Worm (Caenorhabditis elegans) whole organism, L1 larva: Measurements from ENCODE around the gene M01F1.8.

Experiments used
- C04F5.9 ChIP-seq: sonication (generic microtip); optimal IDR thresholded peaks from 2 replicates; lab custom pipeline; 2016; ENCODE audit warnings: missing genetic modification characterization, missing compliant biosample characterization
- C16A3.4 ChIP-seq: fragments of 150-350 bp; optimal IDR thresholded peaks from 2 replicates; lab custom pipeline; 2014; ENCODE audit warnings: missing biosample characterization, missing genetic modification characterization
- F16B12.6 ChIP-seq: fragments of 150-350 bp; optimal IDR thresholded peaks from 2 replicates; lab custom pipeline; 2014; ENCODE audit warnings: missing biosample characterization, missing genetic modification characterization
- Y116A8C.19 ChIP-seq: sonication (generic microtip); optimal IDR thresholded peaks from 2 replicates; lab custom pipeline; 2016; ENCODE audit warnings: missing compliant biosample characterization, missing genetic modification characterization, borderline replicate concordance
- aha-1 ChIP-seq: fragments of 150-350 bp; optimal IDR thresholded peaks from 2 replicates; lab custom pipeline; 2014; ENCODE audit warnings: missing biosample characterization, missing genetic modification characterization
- alr-1 ChIP-seq: fragments of 200-800 bp; sonication (Bioruptor generic); optimal IDR thresholded peaks from 2 replicates; lab custom pipeline; 2018; ENCODE audit warnings: borderline replicate concordance, mild to moderate bottlenecking, missing genetic modification characterization, missing compliant biosample characterization
- blmp-1 ChIP-seq: fragments of 150-350 bp; optimal IDR thresholded peaks from 2 replicates; lab custom pipeline; 2014; ENCODE audit warnings: missing biosample characterization, missing genetic modification characterization
- ceh-63 ChIP-seq: fragments of 200-800 bp; sonication (Bioruptor generic); optimal IDR thresholded peaks from 2 replicates; lab custom pipeline; 2018; ENCODE audit warnings: mild to moderate bottlenecking, missing genetic modification characterization, missing compliant biosample characterization
- ceh-82 ChIP-seq, 3 experiments: fragments of 150-350 bp in 1 of 3; sonication (generic microtip) in 2 of 3; optimal IDR thresholded peaks; 2 replicates each; lab custom pipeline; 2014 to 2017; ENCODE audit warnings: missing biosample characterization in 3 of 3, missing genetic modification characterization in 3 of 3
- ceh-90 ChIP-seq: sonication (generic microtip); optimal IDR thresholded peaks from 2 replicates; lab custom pipeline; 2016; ENCODE audit warnings: missing genetic modification characterization, missing compliant biosample characterization
- dsc-1 ChIP-seq: sonication (generic microtip); optimal IDR thresholded peaks from 2 replicates; lab custom pipeline; 2016; ENCODE audit warnings: mild to moderate bottlenecking, missing genetic modification characterization, missing compliant biosample characterization
- egl-13 ChIP-seq: sonication (generic microtip); optimal IDR thresholded peaks from 2 replicates; lab custom pipeline; 2016; ENCODE audit warnings: missing genotype, missing genetic modification reagents, missing genetic modification characterization, missing compliant biosample characterization
- egl-27 ChIP-seq, 2 experiments: fragments of 150-350 bp in 1 of 2; sonication (generic microtip); optimal IDR thresholded peaks; 3 replicates each; lab custom pipeline; 2017 to 2018; ENCODE audit warnings: missing biosample characterization in 2 of 2, missing genetic modification characterization in 2 of 2, missing genetic modification reagents in 2 of 2
- elt-3 ChIP-seq, 6 experiments: fragments of 150-350 bp in 1 of 6; sonication (generic microtip); optimal IDR thresholded peaks; 2 replicates each; lab custom pipeline; 2017 to 2018; ENCODE audit warnings: missing biosample characterization in 6 of 6, missing genetic modification characterization in 6 of 6, inconsistent platforms in 1 of 6
- ets-5 ChIP-seq: fragments of 200-800 bp; sonication (Bioruptor generic); IDR thresholded peaks from 2 replicates; pipeline ENCODE4 v1.3.6; 2022; ENCODE audit warnings: missing genetic modification characterization, missing compliant biosample characterization
- grh-1 ChIP-seq: fragments of 200-800 bp; sonication (Bioruptor generic); IDR thresholded peaks from 2 replicates; pipeline ENCODE4 v1.3.6; 2022; ENCODE audit warnings: missing genetic modification reagents, missing genetic modification characterization, missing compliant biosample characterization
- hlh-17 ChIP-seq: fragments of 200-800 bp; sonication (Bioruptor generic); optimal IDR thresholded peaks from 2 replicates; lab custom pipeline; 2018; ENCODE audit warnings: missing genetic modification characterization, mild to moderate bottlenecking, missing compliant biosample characterization, moderate library complexity, borderline replicate concordance
- irx-1 ChIP-seq: sonication (generic microtip); optimal IDR thresholded peaks from 2 replicates; lab custom pipeline; 2016; ENCODE audit warnings: missing genetic modification characterization, missing compliant biosample characterization
- lin-13 ChIP-seq: fragments of 150-350 bp; optimal IDR thresholded peaks from 2 replicates; lab custom pipeline; 2014; ENCODE audit warnings: missing biosample characterization, missing genetic modification reagents, missing genetic modification characterization
- lin-14 ChIP-seq: fragments of 200-800 bp; sonication (Bioruptor generic); optimal IDR thresholded peaks from 2 replicates; lab custom pipeline; 2018; ENCODE audit warnings: mild to moderate bottlenecking, missing genetic modification characterization, moderate library complexity, missing compliant biosample characterization
- lin-35 ChIP-seq, 2 experiments: fragments of 150-350 bp; optimal IDR thresholded peaks; 2 replicates each; lab custom pipeline; 2014; ENCODE audit warnings: missing biosample characterization in 2 of 2, missing genetic modification characterization in 2 of 2, missing genetic modification reagents in 2 of 2
- lir-3 ChIP-seq: sonication (generic microtip); optimal IDR thresholded peaks from 2 replicates; lab custom pipeline; 2016; ENCODE audit warnings: mild to moderate bottlenecking, missing genetic modification characterization, moderate library complexity, missing compliant biosample characterization; ENCODE audit not compliant: poor library complexity
- lsy-2 ChIP-seq, 2 experiments: fragments of 150-350 bp; optimal IDR thresholded peaks; 2 replicates each; lab custom pipeline; 2014; ENCODE audit warnings: missing biosample characterization in 2 of 2, missing genetic modification characterization in 2 of 2
- mdl-1 ChIP-seq, 2 experiments: fragments of 150-350 bp; optimal IDR thresholded peaks; 2 replicates each; lab custom pipeline; 2014 to 2017; ENCODE audit warnings: missing biosample characterization in 2 of 2, missing genetic modification characterization in 2 of 2, inconsistent platforms in 1 of 2
- mep-1 ChIP-seq: fragments of 150-350 bp; optimal IDR thresholded peaks from 2 replicates; lab custom pipeline; 2014; ENCODE audit warnings: missing biosample characterization, missing genetic modification characterization
- nhr-12 ChIP-seq: sonication (generic microtip); optimal IDR thresholded peaks from 2 replicates; lab custom pipeline; 2017; ENCODE audit warnings: missing biosample characterization, missing genetic modification characterization
- nhr-28 ChIP-seq: fragments of 150-350 bp; optimal IDR thresholded peaks from 2 replicates; lab custom pipeline; 2014; ENCODE audit warnings: missing biosample characterization, missing genetic modification characterization
- nhr-47 ChIP-seq: sonication (generic microtip); optimal IDR thresholded peaks from 2 replicates; lab custom pipeline; 2016; ENCODE audit warnings: mild to moderate bottlenecking, missing genetic modification characterization, moderate library complexity, missing compliant biosample characterization
- nhr-76 ChIP-seq: sonication (generic microtip); optimal IDR thresholded peaks from 2 replicates; lab custom pipeline; 2017; ENCODE audit warnings: missing biosample characterization, missing genetic modification characterization
- nhr-84 ChIP-seq: sonication (generic microtip); optimal IDR thresholded peaks from 2 replicates; lab custom pipeline; 2017; ENCODE audit warnings: missing biosample characterization, missing genetic modification characterization
- nhr-85 ChIP-seq: sonication (generic microtip); peaks from one replicate; lab custom pipeline; 2016; ENCODE audit warnings: missing genetic modification characterization, inconsistent platforms, missing compliant biosample characterization
- pag-3 ChIP-seq: sonication (generic microtip); optimal IDR thresholded peaks from 2 replicates; lab custom pipeline; 2017; ENCODE audit warnings: missing genetic modification characterization, mild to moderate bottlenecking, missing compliant biosample characterization, antibody characterized with exemption, borderline replicate concordance; ENCODE audit not compliant: insufficient read depth
- pqm-1 ChIP-seq: sonication (generic microtip); optimal IDR thresholded peaks from 3 replicates; lab custom pipeline; 2017; ENCODE audit warnings: missing biosample characterization, missing genetic modification characterization
- rnt-1 ChIP-seq: sonication (generic microtip); optimal IDR thresholded peaks from 2 replicates; lab custom pipeline; 2016; ENCODE audit warnings: mild to moderate bottlenecking, missing genetic modification characterization, moderate library complexity, missing compliant biosample characterization
- skn-1 ChIP-seq: fragments of 150-350 bp; optimal IDR thresholded peaks from 2 replicates; lab custom pipeline; 2014; ENCODE audit warnings: missing biosample characterization, missing genetic modification characterization
- snu-23 ChIP-seq: sonication (generic microtip); optimal IDR thresholded peaks from 2 replicates; lab custom pipeline; 2016; ENCODE audit warnings: missing genetic modification characterization, missing compliant biosample characterization
- sox-4 ChIP-seq: sonication (generic microtip); optimal IDR thresholded peaks from 2 replicates; lab custom pipeline; 2016; ENCODE audit warnings: missing genetic modification characterization, missing compliant biosample characterization
- sptf-1 ChIP-seq: fragments of 150-350 bp; optimal IDR thresholded peaks from 2 replicates; lab custom pipeline; 2014; ENCODE audit warnings: missing biosample characterization, missing genetic modification characterization
- sup-37 ChIP-seq: fragments of 200-800 bp; sonication (Bioruptor generic); optimal IDR thresholded peaks from 2 replicates; lab custom pipeline; 2018; ENCODE audit warnings: mild to moderate bottlenecking, missing genetic modification characterization, missing compliant biosample characterization
- unc-30 ChIP-seq: sonication (generic microtip); optimal IDR thresholded peaks from 2 replicates; lab custom pipeline; 2017; ENCODE audit warnings: missing biosample characterization, missing genetic modification characterization
- unc-98 ChIP-seq: fragments of 200-800 bp; sonication (Bioruptor generic); IDR thresholded peaks from 2 replicates; pipeline ENCODE4 v1.3.6; 2022; ENCODE audit warnings: missing genetic modification characterization, missing compliant biosample characterization
- vab-15 ChIP-seq: sonication (generic microtip); optimal IDR thresholded peaks from 2 replicates; lab custom pipeline; 2017; ENCODE audit warnings: missing genotype, mild to moderate bottlenecking, missing genetic modification characterization, missing compliant biosample characterization
- xbp-1 ChIP-seq: sonication (generic microtip); optimal IDR thresholded peaks from 2 replicates; lab custom pipeline; 2016; ENCODE audit warnings: missing genetic modification characterization, missing compliant biosample characterization
- zag-1 ChIP-seq: fragments of 150-350 bp; optimal IDR thresholded peaks from 2 replicates; lab custom pipeline; 2014; ENCODE audit warnings: missing biosample characterization, missing genetic modification characterization
- ztf-11 ChIP-seq, 2 experiments: sonication (generic microtip); optimal IDR thresholded peaks; 2 replicates each; lab custom pipeline; 2016 to 2017; ENCODE audit warnings: missing genetic modification characterization in 2 of 2, missing biosample characterization in 1 of 2, missing compliant biosample characterization in 1 of 2
- ztf-4 ChIP-seq: fragments of 150-350 bp; optimal IDR thresholded peaks from 2 replicates; lab custom pipeline; 2014; ENCODE audit warnings: missing biosample characterization, missing genetic modification characterization

M01F1.8 gene

ce11 chrIII:3460061-3460460, 42.3 kb downstream of the M01F1.8 start, which contains the start of gene C34C12.8 (continued):
- TF ChIP-seq grh-1, result peak; percentile 96
- peak; percentile 93 for TF ChIP-seq egl-13
- peak; percentile 92 for TF ChIP-seq sup-37 (GFP tag; lab: Kevin White, UChicago)
- peak; percentile 97 to 98 for TF ChIP-seq lsy-2 (tag; optimal IDR thresholded peaks at IDR 0.05; lab: Kevin White, UChicago)
- peak; percentile 20 for TF ChIP-seq nhr-28
- peak; percentile 98 for TF ChIP-seq nhr-85 (tag; lab: Kevin White, UChicago)
- peak; percentile 97 for TF ChIP-seq lin-13 (GFP tag; lab: Kevin White, UChicago)
- TF ChIP-seq sptf-1 (tag; lab: Kevin White, UChicago), result no peak
- peak; percentile 98 for TF ChIP-seq dsc-1 (tag; lab: Kevin White, UChicago)
- TF ChIP-seq C04F5.9, result peak; percentile 91
- TF ChIP-seq xbp-1 (tag; lab: Kevin White, UChicago), result peak; percentile 98
- peak in 1 of 2 experiments; percentile 85 for TF ChIP-seq ztf-11 (tag; optimal IDR thresholded peaks at IDR 0.05; lab: Kevin White, UChicago)
- TF ChIP-seq zag-1 (tag; lab: Kevin White, UChicago), result peak; percentile 66
- peak in 1 of 2 experiments; percentile 92 for TF ChIP-seq mdl-1 (tag; optimal IDR thresholded peaks at IDR 0.05; lab: Kevin White, UChicago)
- peak; percentile 96 to 98 for TF ChIP-seq lin-35 (GFP tag; optimal IDR thresholded peaks at IDR 0.05; lab: Kevin White, UChicago)
- TF ChIP-seq nhr-76, result no peak
- peak; percentile 98 for TF ChIP-seq mep-1
- peak; percentile 70 for TF ChIP-seq blmp-1 (tag; lab: Kevin White, UChicago)
- TF ChIP-seq egl-27 (tag; optimal IDR thresholded peaks at IDR 0.05; lab: Kevin White, UChicago), result peak in 1 of 2 experiments; percentile 79
- no peak for TF ChIP-seq lir-3
- no peak for TF ChIP-seq Y116A8C.19
- no peak for TF ChIP-seq alr-1 (tag; lab: Kevin White, UChicago)
- no peak for TF ChIP-seq ets-5 (GFP tag; lab: Robert Waterston, UW)
- peak; percentile 96 for TF ChIP-seq C16A3.4 (tag; lab: Kevin White, UChicago)
- peak; percentile 95 to 98 (median 97) for TF ChIP-seq ceh-82 (tag; optimal IDR thresholded peaks at IDR 0.05; lab: Kevin White, UChicago)
- TF ChIP-seq unc-98 (GFP tag; lab: Robert Waterston, UW), result peak; percentile 76
- peak; percentile 98 for TF ChIP-seq nhr-47 (tag; lab: Kevin White, UChicago)
- peak; percentile 73 for TF ChIP-seq aha-1 (tag; lab: Kevin White, UChicago)
- TF ChIP-seq nhr-84 (tag; lab: Kevin White, UChicago), result no peak
- TF ChIP-seq hlh-17 (GFP tag; lab: Kevin White, UChicago), result no peak
- peak; percentile 90 for TF ChIP-seq ztf-4 (tag; lab: Kevin White, UChicago)
- TF ChIP-seq ceh-63, result peak; percentile 74
- peak; percentile 98 for TF ChIP-seq snu-23 (GFP tag; lab: Kevin White, UChicago)
- TF ChIP-seq irx-1 (tag; lab: Kevin White, UChicago), result peak; percentile 96
- TF ChIP-seq rnt-1 (tag; lab: Kevin White, UChicago), result peak; percentile 97
- peak; percentile 84 for TF ChIP-seq F16B12.6 (tag; lab: Kevin White, UChicago)
- TF ChIP-seq unc-30 (tag; lab: Kevin White, UChicago), result peak; percentile 64
- TF ChIP-seq sox-4 (tag; lab: Kevin White, UChicago), result peak; percentile 85
- no peak for TF ChIP-seq pag-3
- TF ChIP-seq pqm-1, result no peak
- TF ChIP-seq elt-3 (tag; optimal IDR thresholded peaks at IDR 0.05; lab: Kevin White, UChicago), result peak in 3 of 6 experiments; percentile 51 to 94 (median 93)
- peak; percentile 18 for TF ChIP-seq nhr-12 (tag; lab: Kevin White, UChicago)
- TF ChIP-seq ceh-90 (tag; lab: Kevin White, UChicago), result peak; percentile 45
- peak; percentile 92 for TF ChIP-seq lin-14 (GFP tag; lab: Kevin White, UChicago)
- peak; percentile 91 for TF ChIP-seq skn-1
- no peak for TF ChIP-seq vab-15 (tag; lab: Kevin White, UChicago)
